Worm (Caenorhabditis elegans) whole organism, midembryonic: ENCODE measurements around the gene folt-3.

Source experiments
- flt-1 ChIP-seq: fragments of 200-800 bp; sonication (Bioruptor generic); IDR thresholded peaks from 2 replicates; pipeline ENCODE4 v1.3.6; 2022; ENCODE audit warnings: missing genetic modification characterization, missing compliant biosample characterization
- klf-2 ChIP-seq: fragments of 200-800 bp; sonication (Bioruptor generic); conservative IDR thresholded peaks from 2 replicates; pipeline ENCODE4 v1.3.6; 2022; ENCODE audit warnings: missing genetic modification reagents, missing genetic modification characterization, missing compliant biosample characterization
- ref-1 ChIP-seq: fragments of 200-800 bp; sonication (Bioruptor generic); conservative IDR thresholded peaks from 2 replicates; pipeline ENCODE4 v1.3.6; 2022; ENCODE audit warnings: missing genetic modification reagents, missing genetic modification characterization, missing compliant biosample characterization
- ztf-29 ChIP-seq: fragments of 200-800 bp; sonication (Bioruptor generic); IDR thresholded peaks from 2 replicates; pipeline ENCODE4 v1.3.6; 2022; ENCODE audit warnings: missing genetic modification reagents, missing genetic modification characterization, missing compliant biosample characterization

DNA sequence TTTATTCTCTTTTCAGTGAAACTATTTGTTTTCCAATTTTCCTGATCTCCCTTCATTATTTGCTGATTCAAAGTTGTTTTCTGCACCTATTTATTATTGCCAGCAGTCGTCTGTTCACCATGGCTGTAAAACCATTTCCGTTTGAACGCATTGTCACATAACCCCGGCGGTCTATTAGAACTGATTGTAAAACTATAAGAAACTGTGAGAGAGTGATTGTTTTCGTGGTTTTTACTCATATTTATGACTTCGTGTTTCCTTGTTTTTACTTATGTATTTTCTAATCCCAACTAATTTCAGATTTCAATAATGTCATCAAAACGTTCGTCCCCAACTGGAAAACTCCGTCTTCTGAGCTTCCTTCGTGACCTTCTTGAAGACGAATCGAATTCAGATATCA lies 46.6 kb downstream of the folt-3 start, which contains the start of gene F19F10.1:
- TF ChIP-seq flt-1 (GFP tag; lab: Robert Waterston, UW) (no peak), klf-2 (no peak), ztf-29 (GFP tag; lab: Robert Waterston, UW) (no peak), ref-1 (GFP tag; lab: Robert Waterston, UW) (no peak)
